Fruit fly (Drosophila melanogaster): ENCODE results near the gene CG4935.

The CG4935 gene

DNA sequence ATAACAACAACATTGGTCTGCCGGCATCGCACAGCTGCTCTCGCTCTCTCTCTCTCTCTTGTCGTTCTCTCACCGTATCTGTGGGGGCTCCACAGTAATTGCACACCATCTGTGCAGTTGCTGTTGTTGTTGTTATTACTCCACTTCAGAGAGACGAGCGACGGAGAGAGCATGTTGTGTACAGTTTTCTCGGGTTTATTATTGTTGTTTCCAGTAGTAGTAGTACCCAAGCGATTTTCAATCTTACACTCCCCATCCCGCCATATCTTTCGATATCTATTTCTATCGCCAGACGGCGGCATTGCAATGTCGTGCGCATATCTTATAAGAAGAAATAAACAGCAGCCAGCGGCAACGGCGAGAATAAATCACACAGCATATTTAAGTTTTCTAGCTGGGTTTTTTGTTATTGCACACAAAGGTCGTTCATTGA, 6.2 kb downstream of the CG4935 start:
- TF ChIP-seq Hr96 (GFP tag; optimal IDR thresholded peaks at IDR 0.05): no peak
- TF ChIP-seq cic (GFP tag; optimal IDR thresholded peaks at IDR 0.05): peak; percentile 81
- TF ChIP-seq toe (GFP tag; optimal IDR thresholded peaks at IDR 0.05): no peak
- no peak for TF ChIP-seq CG7045 (GFP tag; optimal IDR thresholded peaks at IDR 0.05)
- peak; percentile 23 for TF ChIP-seq tj (GFP tag; optimal IDR thresholded peaks at IDR 0.05)
- TF ChIP-seq CG14711 (tag; optimal IDR thresholded peaks at IDR 0.05): no peak
- TF ChIP-seq bab1 (GFP tag; optimal IDR thresholded peaks at IDR 0.05): peak; percentile 43
- TF ChIP-seq cnc (optimal IDR thresholded peaks at IDR 0.05): no peak
- TF ChIP-seq CG5204 (GFP tag; optimal IDR thresholded peaks at IDR 0.05): no peak
- TF ChIP-seq Mnt (GFP tag; optimal IDR thresholded peaks at IDR 0.05): no peak
- TF ChIP-seq CG12768 (GFP tag; optimal IDR thresholded peaks at IDR 0.05): peak; percentile 17
- TF ChIP-seq CG1620 (GFP tag; optimal IDR thresholded peaks at IDR 0.05): no peak
- no peak for TF ChIP-seq CG7101 (tag; optimal IDR thresholded peaks at IDR 0.05)
- TF ChIP-seq CG11617 (GFP tag; optimal IDR thresholded peaks at IDR 0.05): no peak
- TF ChIP-seq ovo (GFP tag; optimal IDR thresholded peaks at IDR 0.05): no peak
- TF ChIP-seq Crg-1 (GFP tag; optimal IDR thresholded peaks at IDR 0.05): no peak
- peak; percentile 68 for TF ChIP-seq pad (GFP tag; optimal IDR thresholded peaks at IDR 0.05)
- TF ChIP-seq CG33017 (tag; optimal IDR thresholded peaks at IDR 0.05): peak; percentile 25
- TF ChIP-seq kay (GFP tag; ENCODE audit: borderline replicate concordance): no peak

DNA sequence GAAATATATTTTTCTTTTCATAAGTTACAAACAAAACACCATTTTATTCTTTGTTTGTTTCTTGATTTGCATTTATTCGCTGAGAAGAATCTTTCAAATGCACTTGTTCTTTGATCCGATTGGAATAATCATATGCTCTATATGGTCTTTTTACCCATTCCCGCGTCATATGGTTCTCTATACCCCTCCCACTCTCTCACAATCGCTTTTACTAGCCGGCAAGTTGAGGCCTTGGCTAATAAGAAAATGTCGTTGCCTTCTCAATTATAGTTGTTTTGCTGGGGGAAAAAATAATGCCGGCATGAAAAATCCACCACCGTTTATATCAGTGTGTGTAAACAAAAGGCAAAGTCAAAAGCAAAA, 6.9 kb downstream of the CG4935 start:
- no peak for TF ChIP-seq toe (GFP tag; optimal IDR thresholded peaks at IDR 0.05)
- no peak for TF ChIP-seq CG33017 (tag; optimal IDR thresholded peaks at IDR 0.05)
- TF ChIP-seq kay (GFP tag; ENCODE audit: borderline replicate concordance): peak; percentile 73

- peak; percentile 86 for TF ChIP-seq ovo (GFP tag; optimal IDR thresholded peaks at IDR 0.05)
- TF ChIP-seq pad (GFP tag; optimal IDR thresholded peaks at IDR 0.05): peak; percentile 100
- peak; percentile 92 for TF ChIP-seq CG7045 (GFP tag; optimal IDR thresholded peaks at IDR 0.05)
- TF ChIP-seq CG12768 (GFP tag; optimal IDR thresholded peaks at IDR 0.05): peak; percentile 93
- peak; percentile 92 for TF ChIP-seq bab1 (GFP tag; optimal IDR thresholded peaks at IDR 0.05)
- TF ChIP-seq Mnt (GFP tag; optimal IDR thresholded peaks at IDR 0.05): peak; percentile 99
- peak; percentile 65 for TF ChIP-seq CG14711 (tag; optimal IDR thresholded peaks at IDR 0.05)
- TF ChIP-seq toe (GFP tag; optimal IDR thresholded peaks at IDR 0.05): no peak
- peak; percentile 98 for TF ChIP-seq CG11617 (GFP tag; optimal IDR thresholded peaks at IDR 0.05)
- peak; percentile 99 for TF ChIP-seq kay (GFP tag; ENCODE audit: borderline replicate concordance)
- TF ChIP-seq Hr96 (GFP tag; optimal IDR thresholded peaks at IDR 0.05): peak; percentile 89
- TF ChIP-seq CG7101 (tag; optimal IDR thresholded peaks at IDR 0.05): peak; percentile 94
- TF ChIP-seq CG1620 (GFP tag; optimal IDR thresholded peaks at IDR 0.05): peak; percentile 32
- peak; percentile 85 for TF ChIP-seq CG33017 (tag; optimal IDR thresholded peaks at IDR 0.05)
- TF ChIP-seq Crg-1 (GFP tag; optimal IDR thresholded peaks at IDR 0.05): peak; percentile 84
- TF ChIP-seq tj (GFP tag; optimal IDR thresholded peaks at IDR 0.05): peak; percentile 85
- no peak for TF ChIP-seq CG5204 (GFP tag; optimal IDR thresholded peaks at IDR 0.05)
- no peak for TF ChIP-seq cnc (optimal IDR thresholded peaks at IDR 0.05)
- TF ChIP-seq Clk (GFP tag; optimal IDR thresholded peaks at IDR 0.05): peak; percentile 52
- peak; percentile 99 for TF ChIP-seq cic (GFP tag; optimal IDR thresholded peaks at IDR 0.05)
These were observed 7.5 kb downstream of the CG4935 start for dm6 chr2L:16269232-16270134.

- TF ChIP-seq CG14711 (tag; optimal IDR thresholded peaks at IDR 0.05) (peak; percentile 45), tj (GFP tag; optimal IDR thresholded peaks at IDR 0.05) (peak; percentile 34), ovo (GFP tag; optimal IDR thresholded peaks at IDR 0.05) (peak; percentile 67), pad (GFP tag; optimal IDR thresholded peaks at IDR 0.05) (no peak), Crg-1 (GFP tag; optimal IDR thresholded peaks at IDR 0.05) (no peak), Mnt (GFP tag; optimal IDR thresholded peaks at IDR 0.05) (no peak), CG12768 (GFP tag; optimal IDR thresholded peaks at IDR 0.05) (peak; percentile 4), CG5204 (GFP tag; optimal IDR thresholded peaks at IDR 0.05) (no peak), CG7045 (GFP tag; optimal IDR thresholded peaks at IDR 0.05) (peak; percentile 17), cnc (optimal IDR thresholded peaks at IDR 0.05) (no peak), Hr96 (GFP tag; optimal IDR thresholded peaks at IDR 0.05) (no peak), CG7101 (tag; optimal IDR thresholded peaks at IDR 0.05) (peak; percentile 50), CG11617 (GFP tag; optimal IDR thresholded peaks at IDR 0.05) (peak; percentile 31), kay (GFP tag; ENCODE audit: borderline replicate concordance) (peak; percentile 85), CG1620 (GFP tag; optimal IDR thresholded peaks at IDR 0.05) (peak; percentile 15), Clk (GFP tag; optimal IDR thresholded peaks at IDR 0.05) (no peak), cic (GFP tag; optimal IDR thresholded peaks at IDR 0.05) (no peak), CG33017 (tag; optimal IDR thresholded peaks at IDR 0.05) (no peak), toe (GFP tag; optimal IDR thresholded peaks at IDR 0.05) (peak; percentile 46), bab1 (GFP tag; optimal IDR thresholded peaks at IDR 0.05) (peak; percentile 22)
These were observed 8.9 kb downstream of the CG4935 start for dm6 chr2L:16270667-16271485.

dm6 chr2L:16271486-16271806, 9.5 kb downstream of the CG4935 start:
- TF ChIP-seq pad (GFP tag; optimal IDR thresholded peaks at IDR 0.05) (peak; percentile 73), toe (GFP tag; optimal IDR thresholded peaks at IDR 0.05) (no peak), kay (GFP tag; ENCODE audit: borderline replicate concordance) (peak; percentile 62), Crg-1 (GFP tag; optimal IDR thresholded peaks at IDR 0.05) (no peak), CG7045 (GFP tag; optimal IDR thresholded peaks at IDR 0.05) (no peak), Mnt (GFP tag; optimal IDR thresholded peaks at IDR 0.05) (peak; percentile 85), cic (GFP tag; optimal IDR thresholded peaks at IDR 0.05) (peak; percentile 95), Hr96 (GFP tag; optimal IDR thresholded peaks at IDR 0.05) (no peak), bab1 (GFP tag; optimal IDR thresholded peaks at IDR 0.05) (no peak), CG11617 (GFP tag; optimal IDR thresholded peaks at IDR 0.05) (no peak)

Data from whole organism, adult.